Worm (Caenorhabditis elegans): ENCODE results near the gene M117.1.
A peak's percentile ranks its signal among the peaks of the same experiment; 100 is the strongest.

DNA sequence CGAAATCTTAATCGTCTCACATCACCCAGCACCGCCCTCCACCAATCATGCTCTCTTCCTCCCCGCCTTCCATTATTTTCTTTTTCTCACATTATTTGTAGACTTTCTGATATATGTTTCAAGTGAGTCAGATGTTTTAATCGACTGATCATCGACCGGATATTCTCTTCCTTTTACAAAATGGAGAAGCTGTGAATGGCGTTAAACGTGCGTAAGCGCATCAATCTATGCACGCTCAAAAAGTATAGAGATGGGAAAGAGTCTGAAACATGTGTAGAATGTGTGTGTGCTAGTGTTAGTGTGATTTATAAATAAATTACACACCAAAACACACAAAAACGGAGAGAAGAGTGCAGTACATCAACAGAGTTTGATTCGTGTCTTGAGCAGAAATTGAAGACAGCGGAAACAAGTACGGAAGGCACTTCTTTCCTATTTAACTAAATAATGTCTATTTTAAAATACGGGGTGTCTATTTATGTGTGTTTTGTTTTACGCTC, 37.0 kb upstream of the M117.1 start:
- TF ChIP-seq mls-2 (tag; optimal IDR thresholded peaks at IDR 0.05) (no peak), nhr-237 (tag; optimal IDR thresholded peaks at IDR 0.05) (no peak), mab-5 (tag; optimal IDR thresholded peaks at IDR 0.05) (no peak), sptf-1 (tag; optimal IDR thresholded peaks at IDR 0.05) (no peak), nhr-28 (tag; optimal IDR thresholded peaks at IDR 0.05) (no peak), hlh-1 (tag; optimal IDR thresholded peaks at IDR 0.05) (no peak), unc-39 (tag; optimal IDR thresholded peaks at IDR 0.05) (no peak), ces-1 (GFP tag; optimal IDR thresholded peaks at IDR 0.05) (peak; percentile 15), nhr-76 (tag; optimal IDR thresholded peaks at IDR 0.05) (no peak), M03D4.4 (tag; optimal IDR thresholded peaks at IDR 0.05) (no peak)
